Worm (Caenorhabditis elegans): ENCODE data around the gene Y53C12B.7.

- TF ChIP-seq ama-1 (optimal IDR thresholded peaks at IDR 0.05) = no peak
- TF ChIP-seq hnd-1 (tag; optimal IDR thresholded peaks at IDR 0.05) = no peak
Measured at ce11 chrII:9727192-9727699, 25.8 kb downstream of the Y53C12B.7 start.
